Worm (Caenorhabditis elegans) whole organism, L3 larva: ENCODE measurements around the gene Y113G7A.14.

Experiments used
- elt-3 ChIP-seq, 3 experiments: fragments of 150-350 bp in 1 of 3; sonication (generic microtip) in 2 of 3; optimal IDR thresholded peaks; 2 replicates in 2 of 3; 4 replicates in 1 of 3; lab custom pipeline; 2014 to 2017; ENCODE audit warnings: missing biosample characterization in 3 of 3, missing genetic modification characterization in 3 of 3
- fkh-10 ChIP-seq: sonication (generic microtip); optimal IDR thresholded peaks from 2 replicates; lab custom pipeline; 2017; ENCODE audit warnings: missing biosample characterization, missing genetic modification reagents, missing genetic modification characterization
- lin-15B ChIP-seq: fragments of 150-350 bp; optimal IDR thresholded peaks from 2 replicates; lab custom pipeline; 2014; ENCODE audit warnings: missing biosample characterization, missing genetic modification characterization
- lin-39 ChIP-seq: fragments of 150-350 bp; optimal IDR thresholded peaks from 2 replicates; lab custom pipeline; 2018; ENCODE audit warnings: missing biosample characterization, missing genetic modification reagents, missing genetic modification characterization
- nhr-23 ChIP-seq: fragments of 150-350 bp; optimal IDR thresholded peaks from 2 replicates; lab custom pipeline; 2014; ENCODE audit warnings: missing biosample characterization, missing genetic modification reagents, missing genetic modification characterization
- pha-4 ChIP-seq: fragments of 150-350 bp; optimal IDR thresholded peaks from 2 replicates; lab custom pipeline; 2014; ENCODE audit warnings: missing biosample characterization, missing genetic modification reagents, missing genetic modification characterization
- pqm-1 ChIP-seq: fragments of 150-350 bp; optimal IDR thresholded peaks from 2 replicates; lab custom pipeline; 2017; ENCODE audit warnings: missing biosample characterization, missing genetic modification characterization, inconsistent platforms
- unc-39 ChIP-seq: sonication (generic microtip); optimal IDR thresholded peaks from 4 replicates; lab custom pipeline; 2017; ENCODE audit warnings: missing biosample characterization, missing genetic modification characterization
- unc-62 ChIP-seq: fragments of 150-350 bp; sonication (generic microtip); optimal IDR thresholded peaks from 4 replicates; lab custom pipeline; 2014; ENCODE audit warnings: missing biosample characterization, missing genetic modification reagents, missing genetic modification characterization
- zag-1 ChIP-seq: fragments of 150-350 bp; optimal IDR thresholded peaks from 2 replicates; lab custom pipeline; 2014; ENCODE audit warnings: missing biosample characterization, missing genetic modification characterization

DNA sequence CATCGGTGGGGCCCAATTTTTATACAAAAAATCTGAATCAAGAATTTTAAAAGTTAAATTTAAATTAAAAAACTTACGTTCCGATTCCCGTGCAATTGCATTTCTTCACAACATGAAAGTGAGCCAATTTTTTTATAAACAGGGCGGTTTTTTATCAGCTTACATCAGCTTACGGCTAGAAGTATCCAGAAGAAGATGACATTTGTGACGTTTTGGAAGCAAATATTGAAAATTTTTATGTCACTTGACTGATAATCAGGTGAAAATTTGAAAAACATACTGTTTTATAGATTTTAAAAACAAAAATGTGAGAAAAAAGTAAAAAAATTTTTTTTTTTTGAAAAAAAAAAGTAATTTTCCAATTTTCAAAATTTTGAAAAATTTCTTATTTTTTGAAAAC is 3.0 kb downstream of the Y113G7A.14 start, which contains the start of gene Y113G7A.22:
- TF ChIP-seq elt-3 (tag; optimal IDR thresholded peaks at IDR 0.05; lab: Kevin White, UChicago) = no peak
- no peak for TF ChIP-seq unc-62 (GFP tag; lab: Kevin White, UChicago)
- TF ChIP-seq pqm-1 (tag; lab: Kevin White, UChicago) = no peak
- no peak for TF ChIP-seq zag-1 (tag; lab: Kevin White, UChicago)
- no peak for TF ChIP-seq lin-15B
- TF ChIP-seq unc-39 = no peak
- TF ChIP-seq pha-4 (tag; lab: Kevin White, UChicago) = no peak
- no peak for TF ChIP-seq lin-39 (tag; lab: Kevin White, UChicago)
- no peak for TF ChIP-seq fkh-10
- no peak for TF ChIP-seq nhr-23
